Fruit fly (Drosophila melanogaster) whole organism, wandering third instar larva: Measurements from ENCODE around the gene bdl.

ENCODE experiments used
- Dif ChIP-seq: fragments of 200-275, 200-300 bp; sonication (Bioruptor generic); optimal IDR thresholded peaks from 2 replicates; lab custom pipeline; 2018; ENCODE audit warnings: missing biosample characterization, missing genetic modification characterization; ENCODE audit not compliant: partially characterized antibody
- Vsx2 ChIP-seq: fragments of 200-300, 225-300 bp; sonication (Bioruptor generic); optimal IDR thresholded peaks from 2 replicates; lab custom pipeline; 2018; ENCODE audit warnings: missing biosample characterization, missing genetic modification characterization; ENCODE audit not compliant: partially characterized antibody
- fru ChIP-seq: fragments of 200-800 bp; sonication (Bioruptor generic); optimal IDR thresholded peaks from 3 replicates; lab custom pipeline; 2016; ENCODE audit warnings: missing biosample characterization, mild to moderate bottlenecking, missing genetic modification characterization
- lola ChIP-seq: fragments of >200 bp; optimal IDR thresholded peaks from 2 replicates; lab custom pipeline; 2017; ENCODE audit warnings: missing biosample characterization, missing genetic modification characterization
- pan ChIP-seq: fragments of >200 bp; optimal IDR thresholded peaks from 2 replicates; lab custom pipeline; 2017
- rgr ChIP-seq: fragments of 200-800 bp; sonication (Bioruptor generic); optimal IDR thresholded peaks from 3 replicates; lab custom pipeline; 2016; ENCODE audit warnings: missing biosample characterization, mild to moderate bottlenecking, missing genetic modification characterization
- tai ChIP-seq: sonication (Bioruptor generic); optimal IDR thresholded peaks from 2 replicates; lab custom pipeline; 2016; ENCODE audit warnings: missing biosample characterization, missing genetic modification characterization

- no peak for TF ChIP-seq Vsx2 (GFP tag; lab: Kevin White, UChicago)
- TF ChIP-seq rgr: no peak
- no peak for TF ChIP-seq lola (GFP tag; lab: Kevin White, UChicago)
- TF ChIP-seq tai (GFP tag; lab: Kevin White, UChicago): no peak
- no peak for TF ChIP-seq fru (GFP tag; lab: Kevin White, UChicago)
- no peak for TF ChIP-seq Dif (GFP tag; lab: Kevin White, UChicago)
- TF ChIP-seq pan (lab: Kevin White, UChicago): no peak
Observed at dm6 chr2L:4310028-4310658, 14.2 kb upstream of the bdl start.
